Worm (Caenorhabditis elegans) whole organism, L3 larva: ENCODE results near the gene mog-2.

Experiments
- ZK546.5 ChIP-seq: sonication (generic microtip); optimal IDR thresholded peaks from 2 replicates; lab custom pipeline; 2017; ENCODE audit warnings: missing biosample characterization, missing genetic modification characterization
- ceh-28 ChIP-seq: fragments of 150-350 bp; optimal IDR thresholded peaks from 2 replicates; lab custom pipeline; 2014; ENCODE audit warnings: missing biosample characterization, missing genetic modification reagents, missing genetic modification characterization
- ceh-9 ChIP-seq: sonication (generic microtip); optimal IDR thresholded peaks from 2 replicates; lab custom pipeline; 2018; ENCODE audit warnings: missing biosample characterization, missing genetic modification characterization
- elt-3 ChIP-seq, 3 experiments: fragments of 150-350 bp in 1 of 3; sonication (generic microtip) in 2 of 3; optimal IDR thresholded peaks; 2 replicates in 2 of 3; 4 replicates in 1 of 3; lab custom pipeline; 2014 to 2017; ENCODE audit warnings: missing biosample characterization in 3 of 3, missing genetic modification characterization in 3 of 3
- nhr-12 ChIP-seq: fragments of 150-350 bp; optimal IDR thresholded peaks from 2 replicates; lab custom pipeline; 2014; ENCODE audit warnings: missing biosample characterization, missing genetic modification characterization
- nhr-237 ChIP-seq: fragments of 150-350 bp; optimal IDR thresholded peaks from 2 replicates; lab custom pipeline; 2014; ENCODE audit warnings: missing biosample characterization, missing genetic modification characterization
- nhr-25 ChIP-seq: sonication (generic microtip); optimal IDR thresholded peaks from 2 replicates; lab custom pipeline; 2017; ENCODE audit warnings: missing biosample characterization, missing genetic modification characterization
- nhr-28 ChIP-seq: fragments of 150-350 bp; optimal IDR thresholded peaks from 2 replicates; lab custom pipeline; 2014; ENCODE audit warnings: missing biosample characterization, missing genetic modification characterization
- nhr-76 ChIP-seq: fragments of 150-350 bp; sonication (generic microtip); optimal IDR thresholded peaks from 5 replicates; lab custom pipeline; 2014; ENCODE audit warnings: missing biosample characterization, missing genetic modification characterization
- unc-39 ChIP-seq: sonication (generic microtip); optimal IDR thresholded peaks from 4 replicates; lab custom pipeline; 2017; ENCODE audit warnings: missing biosample characterization, missing genetic modification characterization
- ztf-11 ChIP-seq: fragments of 150-350 bp; optimal IDR thresholded peaks from 2 replicates; lab custom pipeline; 2014; ENCODE audit warnings: missing biosample characterization, missing genetic modification characterization
- ztf-4 ChIP-seq: fragments of 150-350 bp; optimal IDR thresholded peaks from 2 replicates; lab custom pipeline; 2014; ENCODE audit warnings: missing biosample characterization, missing genetic modification characterization

DNA sequence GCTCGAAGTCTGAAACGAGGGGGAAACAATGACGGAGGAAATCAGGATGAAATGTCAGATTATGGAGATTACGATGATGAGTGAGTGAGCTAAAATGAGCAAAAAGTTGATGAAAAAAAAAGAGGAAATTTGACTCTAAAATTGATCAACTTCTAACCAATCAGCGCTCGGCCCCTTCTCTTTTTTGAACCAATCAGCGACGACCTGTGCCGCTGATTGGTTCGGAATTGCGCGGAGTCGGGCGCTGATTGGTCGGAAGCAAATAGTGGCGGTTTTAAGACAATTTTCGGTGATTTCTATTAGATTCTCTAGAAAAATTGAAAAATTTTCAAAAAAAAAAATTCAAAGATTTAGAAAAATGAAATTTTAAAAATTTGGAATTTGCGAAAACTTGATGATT is 13.6 kb downstream of the mog-2 start:
- TF ChIP-seq unc-39, result no peak
- TF ChIP-seq ztf-11, result no peak
- no peak for TF ChIP-seq ztf-4 (tag; lab: Kevin White, UChicago)
- TF ChIP-seq nhr-237 (tag; lab: Kevin White, UChicago), result no peak
- no peak for TF ChIP-seq nhr-25 (tag; lab: Kevin White, UChicago)
- TF ChIP-seq ceh-9 (tag; lab: Kevin White, UChicago), result no peak
- no peak for TF ChIP-seq ceh-28 (tag; lab: Kevin White, UChicago)
- TF ChIP-seq nhr-12, result no peak
- TF ChIP-seq ZK546.5 (tag; lab: Kevin White, UChicago), result no peak
- no peak for TF ChIP-seq nhr-76 (tag; lab: Kevin White, UChicago)
- TF ChIP-seq elt-3 (tag; optimal IDR thresholded peaks at IDR 0.05; lab: Kevin White, UChicago), result no peak
- no peak for TF ChIP-seq nhr-28 (tag; lab: Kevin White, UChicago)
